Worm (Caenorhabditis elegans) whole organism, L3 larva: ENCODE data around the gene srlf-4.

Experiments
- ZK546.5 ChIP-seq: sonication (generic microtip); optimal IDR thresholded peaks from 2 replicates; lab custom pipeline; 2017; ENCODE audit warnings: missing biosample characterization, missing genetic modification characterization
- ama-1 ChIP-seq: fragments of 150-350 bp; optimal IDR thresholded peaks from 2 replicates; lab custom pipeline; 2018
- ceh-9 ChIP-seq: sonication (generic microtip); optimal IDR thresholded peaks from 2 replicates; lab custom pipeline; 2018; ENCODE audit warnings: missing biosample characterization, missing genetic modification characterization
- fkh-10 ChIP-seq: sonication (generic microtip); optimal IDR thresholded peaks from 2 replicates; lab custom pipeline; 2017; ENCODE audit warnings: missing biosample characterization, missing genetic modification reagents, missing genetic modification characterization
- fos-1 ChIP-seq: fragments of 150-350 bp; optimal IDR thresholded peaks from 2 replicates; lab custom pipeline; 2014; ENCODE audit warnings: missing biosample characterization, missing genetic modification characterization
- lin-15B ChIP-seq: fragments of 150-350 bp; optimal IDR thresholded peaks from 2 replicates; lab custom pipeline; 2014; ENCODE audit warnings: missing biosample characterization, missing genetic modification characterization
- nhr-11 ChIP-seq: fragments of 150-350 bp; optimal IDR thresholded peaks from 2 replicates; lab custom pipeline; 2014; ENCODE audit warnings: missing biosample characterization, missing genetic modification characterization
- nhr-237 ChIP-seq: fragments of 150-350 bp; optimal IDR thresholded peaks from 2 replicates; lab custom pipeline; 2014; ENCODE audit warnings: missing biosample characterization, missing genetic modification characterization
- tbx-2 ChIP-seq: sonication (generic microtip); optimal IDR thresholded peaks from 2 replicates; lab custom pipeline; 2016; ENCODE audit warnings: mild to moderate bottlenecking, missing genetic modification characterization, missing compliant biosample characterization

- TF ChIP-seq lin-15B (no peak), ama-1 (no peak), nhr-11 (tag; lab: Kevin White, UChicago) (no peak), fkh-10 (GFP tag; lab: Kevin White, UChicago) (no peak), ZK546.5 (tag; lab: Kevin White, UChicago) (no peak), nhr-237 (no peak), ceh-9 (tag; lab: Kevin White, UChicago) (no peak), tbx-2 (tag; lab: Kevin White, UChicago) (no peak), fos-1 (tag; lab: Kevin White, UChicago) (no peak)
Observed at ce11 chrIV:12901602-12902001, 22.6 kb downstream of the srlf-4 start.
